Fruit fly (Drosophila melanogaster) whole organism, embryonic: ENCODE measurements around the gene nbs.
A peak's percentile ranks its signal among the peaks of the same experiment; 100 is the strongest.

Source experiments
- Bdp1 ChIP-seq: fragments of 200-800 bp; sonication (Bioruptor generic); optimal IDR thresholded peaks from 3 replicates; lab custom pipeline; 2016; ENCODE audit warnings: missing biosample characterization, missing genetic modification characterization
- CG11695 ChIP-seq: fragments of 200-800 bp; sonication (Bioruptor generic); IDR thresholded peaks from 3 replicates; pipeline ENCODE4 v1.3.6; 2022; ENCODE audit warnings: missing biosample characterization, missing genetic modification characterization
- CG12391 ChIP-seq: fragments of 200-800 bp; sonication (Bioruptor generic); optimal IDR thresholded peaks from 3 replicates; lab custom pipeline; 2018; ENCODE audit warnings: missing biosample characterization, mild to moderate bottlenecking, missing genetic modification characterization, moderate library complexity
- CG13287 ChIP-seq: fragments of 200-800 bp; sonication (Bioruptor generic); IDR thresholded peaks from 2 replicates; pipeline ENCODE4 v1.3.6; 2022; ENCODE audit warnings: missing biosample characterization, missing genetic modification characterization; ENCODE audit not compliant: partially characterized antibody
- CG13775 ChIP-seq: fragments of 200-800 bp; sonication (Bioruptor generic); optimal IDR thresholded peaks from 3 replicates; lab custom pipeline; 2017; ENCODE audit warnings: missing biosample characterization, mild to moderate bottlenecking, missing genetic modification characterization
- CG14710 ChIP-seq: fragments of 200-800 bp; sonication (Bioruptor generic); optimal IDR thresholded peaks from 3 replicates; lab custom pipeline; 2019; ENCODE audit warnings: missing biosample characterization, mild to moderate bottlenecking, missing genetic modification characterization, moderate library complexity
- CG1647 ChIP-seq: fragments of 200-800 bp; sonication (Bioruptor generic); optimal IDR thresholded peaks from 3 replicates; lab custom pipeline; 2016; ENCODE audit warnings: missing biosample characterization, missing genetic modification characterization
- CG17186 ChIP-seq: fragments of 200-800 bp; sonication (Bioruptor generic); optimal IDR thresholded peaks from 3 replicates; lab custom pipeline; 2017; ENCODE audit warnings: missing biosample characterization, missing genetic modification reagents, missing genetic modification characterization
- CG1792 ChIP-seq: fragments of 200-800 bp; sonication (Bioruptor generic); optimal IDR thresholded peaks from 2 replicates; lab custom pipeline; 2016; ENCODE audit warnings: missing biosample characterization, missing genetic modification characterization
- CG18262 ChIP-seq: fragments of 200-800 bp; optimal IDR thresholded peaks from 3 replicates; lab custom pipeline; 2019; ENCODE audit warnings: missing biosample characterization, mild to moderate bottlenecking, missing genetic modification characterization, moderate library complexity
- CG18619 ChIP-seq: fragments of 200-800 bp; sonication (Bioruptor generic); optimal IDR thresholded peaks from 3 replicates; lab custom pipeline; 2017; ENCODE audit warnings: missing biosample characterization, mild to moderate bottlenecking, missing genetic modification characterization
- CG2712 ChIP-seq: fragments of 200-800 bp; optimal IDR thresholded peaks from 3 replicates; lab custom pipeline; 2019; ENCODE audit warnings: missing biosample characterization, mild to moderate bottlenecking, missing genetic modification characterization, moderate library complexity
- CG3407 ChIP-seq: fragments of 200-800 bp; sonication (Bioruptor generic); optimal IDR thresholded peaks from 2 replicates; lab custom pipeline; 2018; ENCODE audit warnings: missing biosample characterization, mild to moderate bottlenecking, missing genetic modification characterization
- CG42726 ChIP-seq: fragments of 200-800 bp; sonication (Bioruptor generic); IDR thresholded peaks from 2 replicates; pipeline ENCODE4 v1.3.6; 2022; ENCODE audit warnings: missing biosample characterization, missing genetic modification characterization; ENCODE audit not compliant: partially characterized antibody
- CG7839 ChIP-seq: fragments of 200-800 bp; sonication (Bioruptor generic); optimal IDR thresholded peaks from 3 replicates; lab custom pipeline; 2018; ENCODE audit warnings: missing biosample characterization, mild to moderate bottlenecking, missing genetic modification characterization, moderate library complexity
- CG8388 ChIP-seq: fragments of 200-800 bp; sonication (Bioruptor generic); optimal IDR thresholded peaks from 2 replicates; lab custom pipeline; 2019; ENCODE audit warnings: missing biosample characterization, mild to moderate bottlenecking, missing genetic modification characterization, moderate library complexity
- CG9797 ChIP-seq: fragments of 200-800 bp; sonication (Bioruptor generic); optimal IDR thresholded peaks from 3 replicates; lab custom pipeline; 2018; ENCODE audit warnings: missing biosample characterization, mild to moderate bottlenecking, missing genetic modification characterization
- D19A ChIP-seq: fragments of 200-800 bp; optimal IDR thresholded peaks from 3 replicates; lab custom pipeline; 2019; ENCODE audit warnings: missing biosample characterization, mild to moderate bottlenecking, missing genetic modification characterization, moderate library complexity
- Dll ChIP-seq: fragments of 200-800 bp; sonication (Bioruptor generic); IDR thresholded peaks from 4 replicates; pipeline ENCODE4 v1.3.6; 2022; ENCODE audit warnings: missing biosample characterization, missing genetic modification characterization; ENCODE audit not compliant: partially characterized antibody
- Dp ChIP-seq: fragments of 200-800 bp; sonication (Bioruptor generic); optimal IDR thresholded peaks from 2 replicates; lab custom pipeline; 2018; ENCODE audit warnings: missing biosample characterization, mild to moderate bottlenecking, missing genetic modification characterization, moderate library complexity
- ERR ChIP-seq: fragments of 200-800 bp; sonication (Bioruptor generic); optimal IDR thresholded peaks from 2 replicates; lab custom pipeline; 2016; ENCODE audit warnings: missing biosample characterization, missing genetic modification characterization
- Fer1 ChIP-seq: fragments of 200-800 bp; sonication (Bioruptor generic); optimal IDR thresholded peaks from 2 replicates; lab custom pipeline; 2017; ENCODE audit warnings: missing biosample characterization, mild to moderate bottlenecking, missing genetic modification characterization
- GATAe ChIP-seq: fragments of 200-800 bp; sonication (Bioruptor generic); conservative IDR thresholded peaks from 2 replicates; pipeline ENCODE4 v1.3.6; 2022; ENCODE audit warnings: missing biosample characterization, missing genetic modification characterization
- Hr78 ChIP-seq, 2 experiments: fragments of 200-800 bp in 1 of 2; fragments of >200 bp in 1 of 2; sonication (Bioruptor generic) in 1 of 2; optimal IDR thresholded peaks; 2 replicates each; lab custom pipeline; 2017 to 2019; ENCODE audit warnings: missing biosample characterization in 2 of 2, missing genetic modification characterization in 2 of 2, mild to moderate bottlenecking in 1 of 2, moderate library complexity in 1 of 2
- Kr ChIP-seq: fragments of 200-800 bp; sonication (Bioruptor generic); optimal IDR thresholded peaks from 2 replicates; lab custom pipeline; 2017; ENCODE audit warnings: missing biosample characterization, mild to moderate bottlenecking, missing genetic modification characterization
- Nf-YA ChIP-seq: fragments of 200-800 bp; sonication (Bioruptor generic); IDR thresholded peaks from 2 replicates; pipeline ENCODE4 v1.3.6; 2022; ENCODE audit warnings: missing biosample characterization, missing genetic modification characterization
- Optix ChIP-seq: fragments of 200-800 bp; sonication (Bioruptor generic); IDR thresholded peaks from 3 replicates; pipeline ENCODE4 v1.3.6; 2022; ENCODE audit warnings: missing biosample characterization, missing genetic modification characterization
- Rfx ChIP-seq: fragments of 200-800 bp; sonication (Bioruptor generic); IDR thresholded peaks from 2 replicates; pipeline ENCODE4 v1.3.6; 2022; ENCODE audit warnings: missing biosample characterization, missing genetic modification characterization
- ash1 ChIP-seq: fragments of 200-800 bp; sonication (Bioruptor generic); optimal IDR thresholded peaks from 2 replicates; lab custom pipeline; 2018; ENCODE audit warnings: missing biosample characterization, mild to moderate bottlenecking, missing genetic modification characterization
- ato ChIP-seq: fragments of 200-800 bp; sonication (Bioruptor generic); IDR thresholded peaks from 2 replicates; pipeline ENCODE4 v1.3.6; 2022; ENCODE audit warnings: missing biosample characterization, missing genetic modification characterization; ENCODE audit not compliant: partially characterized antibody
- bigmax ChIP-seq: fragments of 200-800 bp; sonication (Bioruptor generic); optimal IDR thresholded peaks from 2 replicates; lab custom pipeline; 2018; ENCODE audit warnings: missing biosample characterization, mild to moderate bottlenecking, missing genetic modification characterization
- bsh ChIP-seq, 2 experiments: fragments of 200-800 bp; sonication (Bioruptor generic); optimal IDR thresholded peaks; 2 replicates each; lab custom pipeline; 2017 to 2018; ENCODE audit warnings: mild to moderate bottlenecking in 2 of 2, missing biosample characterization in 2 of 2, missing genetic modification characterization in 2 of 2, moderate library complexity in 1 of 2
- eyg ChIP-seq: fragments of 200-800 bp; sonication (Bioruptor generic); optimal IDR thresholded peaks from 3 replicates; lab custom pipeline; 2016; ENCODE audit warnings: missing biosample characterization, missing genetic modification characterization
- fd64A ChIP-seq: fragments of 200-800 bp; sonication (Bioruptor generic); optimal IDR thresholded peaks from 3 replicates; lab custom pipeline; 2018; ENCODE audit warnings: missing biosample characterization, mild to moderate bottlenecking, missing genetic modification characterization
- ftz-f1 ChIP-seq: fragments of 200-800 bp; sonication (Bioruptor generic); optimal IDR thresholded peaks from 2 replicates; lab custom pipeline; 2016; ENCODE audit warnings: missing biosample characterization, missing genetic modification characterization
- gcm ChIP-seq: fragments of 200-800 bp; sonication (Bioruptor generic); optimal IDR thresholded peaks from 2 replicates; lab custom pipeline; 2019; ENCODE audit warnings: missing biosample characterization, mild to moderate bottlenecking, missing genetic modification characterization, moderate library complexity
- gem ChIP-seq: fragments of 200-800 bp; sonication (Bioruptor generic); optimal IDR thresholded peaks from 2 replicates; lab custom pipeline; 2019; ENCODE audit warnings: missing biosample characterization, mild to moderate bottlenecking, missing genetic modification characterization, moderate library complexity
- gsb ChIP-seq: fragments of 200-800 bp; sonication (Bioruptor generic); IDR thresholded peaks from 2 replicates; pipeline ENCODE4 v1.3.6; 2022; ENCODE audit warnings: missing biosample characterization, missing genetic modification characterization
- gsb-n ChIP-seq: fragments of 200-800 bp; sonication (Bioruptor generic); optimal IDR thresholded peaks from 3 replicates; lab custom pipeline; 2018; ENCODE audit warnings: missing biosample characterization, mild to moderate bottlenecking, missing genetic modification characterization
- jing ChIP-seq: fragments of 200-800 bp; sonication (Bioruptor generic); optimal IDR thresholded peaks from 2 replicates; lab custom pipeline; 2018; ENCODE audit warnings: missing biosample characterization, mild to moderate bottlenecking, missing genetic modification characterization
- klu ChIP-seq: fragments of 200-800 bp; sonication (Bioruptor generic); IDR thresholded peaks from 2 replicates; pipeline ENCODE4 v1.3.6; 2022; ENCODE audit warnings: missing biosample characterization, missing genetic modification characterization
- lov ChIP-seq, 2 experiments: fragments of 200-800 bp in 1 of 2; fragments of >200 bp in 1 of 2; sonication (Bioruptor generic) in 1 of 2; IDR thresholded peaks in 1 of 2; optimal IDR thresholded peaks in 1 of 2; 2 replicates in 1 of 2; 3 replicates in 1 of 2; pipeline versions ENCODE4 v1.3.6 to Lab custom; 2017 to 2022; ENCODE audit warnings: missing biosample characterization in 1 of 2, missing genetic modification characterization in 1 of 2
- prd ChIP-seq, 3 experiments: fragments of >200 bp in 2 of 3; fragments of 200-800 bp in 1 of 3; sonication (Bioruptor generic) in 1 of 3; optimal IDR thresholded peaks in 2 of 3; IDR thresholded peaks in 1 of 3; 2 replicates in 2 of 3; 3 replicates in 1 of 3; pipeline versions ENCODE4 v1.3.6 to Lab custom; 2017 to 2022; ENCODE audit warnings: missing biosample characterization in 1 of 3, missing genetic modification characterization in 1 of 3
- row ChIP-seq: fragments of 200-800 bp; sonication (Bioruptor generic); IDR thresholded peaks from 3 replicates; pipeline ENCODE4 v1.3.6; 2022; ENCODE audit warnings: missing biosample characterization, missing genetic modification characterization
- sc ChIP-seq, 3 experiments: fragments of >200 bp in 2 of 3; fragments of 200-800 bp in 1 of 3; sonication (Bioruptor generic) in 1 of 3; optimal IDR thresholded peaks; 2 replicates in 2 of 3; 3 replicates in 1 of 3; lab custom pipeline; 2017; ENCODE audit warnings: mild to moderate bottlenecking in 1 of 3, missing biosample characterization in 1 of 3, missing genetic modification characterization in 1 of 3, missing genetic modification reagents in 1 of 3
- vvl ChIP-seq: fragments of 200-800 bp; sonication (Bioruptor generic); IDR thresholded peaks from 2 replicates; pipeline ENCODE4 v1.3.6; 2022; ENCODE audit warnings: missing biosample characterization, missing genetic modification characterization
- wor ChIP-seq: fragments of 200-800 bp; sonication (Bioruptor generic); IDR thresholded peaks from 2 replicates; pipeline ENCODE4 v1.3.6; 2022; ENCODE audit warnings: missing biosample characterization, missing genetic modification characterization

nbs gene

dm6 chr3L:9692892-9693551, 30.0 kb downstream of the nbs start (continued):
- peak; percentile 97 for TF ChIP-seq CG13775 (GFP tag; lab: Kevin White, UChicago)
- TF ChIP-seq CG9797 (GFP tag; lab: Kevin White, UChicago) = peak; percentile 41
- peak; percentile 86 for TF ChIP-seq Optix (GFP tag; lab: Robert Waterston, UW)
- no peak for TF ChIP-seq Dll (GFP tag; lab: Robert Waterston, UW)
- TF ChIP-seq D19A (tag; lab: Kevin White, UChicago) = peak; percentile 99
- no peak for TF ChIP-seq prd (optimal IDR thresholded peaks at IDR 0.05; lab: Kevin White, UChicago)
- TF ChIP-seq prd (GFP tag; IDR thresholded peaks at IDR 0.05; lab: Robert Waterston, UW) = peak; percentile 92
- peak; percentile 77 for TF ChIP-seq GATAe (GFP tag; lab: Robert Waterston, UW)
- peak; percentile 86 to 90 for TF ChIP-seq bsh (GFP tag; optimal IDR thresholded peaks at IDR 0.05; lab: Kevin White, UChicago)
- no peak for TF ChIP-seq ato
- TF ChIP-seq lov (optimal IDR thresholded peaks at IDR 0.05; lab: Kevin White, UChicago) = no peak
- peak; percentile 70; the same call in 1 of the 3 replicates for TF ChIP-seq lov (GFP tag; IDR thresholded peaks at IDR 0.05; lab: Robert Waterston, UW)
- TF ChIP-seq CG13287 (GFP tag; lab: Robert Waterston, UW) = no peak
- peak; percentile 98 for TF ChIP-seq gem
- peak; percentile 24 for TF ChIP-seq ftz-f1 (GFP tag; lab: Kevin White, UChicago)
- TF ChIP-seq vvl (GFP tag; lab: Robert Waterston, UW) = peak; percentile 84
- TF ChIP-seq klu (GFP tag; lab: Robert Waterston, UW) = peak; percentile 88
- TF ChIP-seq CG3407 (GFP tag; lab: Kevin White, UChicago) = peak; percentile 85
- peak; percentile 97 for TF ChIP-seq CG12391
- TF ChIP-seq Hr78 (GFP tag; optimal IDR thresholded peaks at IDR 0.05; lab: Kevin White, UChicago) = peak in 1 of 2 experiments; percentile 91
- TF ChIP-seq eyg (GFP tag; lab: Kevin White, UChicago) = peak; percentile 95
- peak; percentile 93 for TF ChIP-seq CG11695 (GFP tag; lab: Robert Waterston, UW)
- peak; percentile 71 for TF ChIP-seq Nf-YA (GFP tag; lab: Robert Waterston, UW)
- no peak for TF ChIP-seq Kr (GFP tag; lab: Kevin White, UChicago)
- TF ChIP-seq wor (GFP tag; lab: Robert Waterston, UW) = peak; percentile 89
- TF ChIP-seq gsb-n (tag; lab: Kevin White, UChicago) = peak; percentile 90
- TF ChIP-seq CG17186 (GFP tag; lab: Kevin White, UChicago) = peak; percentile 74
- TF ChIP-seq ERR = peak; percentile 93
- TF ChIP-seq CG1647 (GFP tag; lab: Kevin White, UChicago) = peak; percentile 95
- TF ChIP-seq CG1792 (GFP tag; lab: Kevin White, UChicago) = peak; percentile 91
- TF ChIP-seq CG8388 (GFP tag; lab: Kevin White, UChicago) = peak; percentile 91
- TF ChIP-seq CG2712 = peak; percentile 96
- peak; percentile 91 for TF ChIP-seq jing
- peak; percentile 90 for TF ChIP-seq Bdp1 (GFP tag; lab: Kevin White, UChicago)
- peak; percentile 70 for TF ChIP-seq gsb
- TF ChIP-seq Dp (GFP tag; lab: Kevin White, UChicago) = no peak
- no peak for TF ChIP-seq CG42726 (GFP tag; lab: Robert Waterston, UW)
- peak; percentile 98 for TF ChIP-seq CG18262 (tag; lab: Kevin White, UChicago)
- TF ChIP-seq row (GFP tag; lab: Robert Waterston, UW) = peak; percentile 97
- TF ChIP-seq CG18619 (GFP tag; lab: Kevin White, UChicago) = peak; percentile 98
- TF ChIP-seq sc (optimal IDR thresholded peaks at IDR 0.05; lab: Kevin White, UChicago) = no peak
- TF ChIP-seq sc (GFP tag; optimal IDR thresholded peaks at IDR 0.05; lab: Kevin White, UChicago) = peak; percentile 95
- TF ChIP-seq fd64A (GFP tag; lab: Kevin White, UChicago) = peak; percentile 68
- TF ChIP-seq bigmax (GFP tag; lab: Kevin White, UChicago) = peak; percentile 89
- TF ChIP-seq Rfx (GFP tag; lab: Robert Waterston, UW) = peak; percentile 90
- TF ChIP-seq gcm (GFP tag; lab: Kevin White, UChicago) = peak; percentile 85
- peak; percentile 95 for TF ChIP-seq Fer1 (GFP tag; lab: Kevin White, UChicago)
- TF ChIP-seq ash1 (GFP tag; lab: Kevin White, UChicago) = peak; percentile 68
- peak; percentile 94 for TF ChIP-seq CG14710
- TF ChIP-seq CG7839 (tag; lab: Kevin White, UChicago) = peak; percentile 97
